Worm (Caenorhabditis elegans) whole organism, L2 larva: ENCODE results near the gene Y75B8A.34.
"Not testable (repeated sequence)": the region's sequence is repeated elsewhere in the genome, so short reads cannot be mapped to it uniquely, and the experiment has no call there.

Source experiments
- C34F6.9 ChIP-seq: fragments of 150-350 bp; optimal IDR thresholded peaks from 2 replicates; lab custom pipeline; 2014; ENCODE audit warnings: missing biosample characterization, missing genetic modification characterization
- Y55F3AM.14 ChIP-seq: fragments of 200-800 bp; sonication (Bioruptor generic); optimal IDR thresholded peaks from 2 replicates; lab custom pipeline; 2018; ENCODE audit warnings: mild to moderate bottlenecking, missing genetic modification characterization, missing compliant biosample characterization
- ZK546.5 ChIP-seq: sonication (generic microtip); optimal IDR thresholded peaks from 2 replicates; lab custom pipeline; 2017; ENCODE audit warnings: missing biosample characterization, missing genetic modification characterization
- alr-1 ChIP-seq: fragments of 150-350 bp; optimal IDR thresholded peaks from 2 replicates; lab custom pipeline; 2014; ENCODE audit warnings: missing biosample characterization, missing genetic modification characterization
- aly-2 ChIP-seq: fragments of 150-350 bp; optimal IDR thresholded peaks from 2 replicates; lab custom pipeline; 2014; ENCODE audit warnings: missing biosample characterization, missing genetic modification characterization
- ama-1 ChIP-seq: fragments of 150-350 bp; optimal IDR thresholded peaks from 2 replicates; lab custom pipeline; 2018; ENCODE audit warnings: inconsistent platforms
- blmp-1 ChIP-seq: sonication (generic microtip); optimal IDR thresholded peaks from 2 replicates; lab custom pipeline; 2017; ENCODE audit warnings: missing genetic modification characterization, mild to moderate bottlenecking, missing compliant biosample characterization, antibody characterized with exemption, moderate library complexity; ENCODE audit not compliant: insufficient read depth
- ceh-82 ChIP-seq: fragments of 150-350 bp; optimal IDR thresholded peaks from 2 replicates; lab custom pipeline; 2014; ENCODE audit warnings: missing biosample characterization, missing genetic modification characterization
- crh-2 ChIP-seq: sonication (generic microtip); optimal IDR thresholded peaks from 2 replicates; lab custom pipeline; 2017; ENCODE audit warnings: missing biosample characterization, missing genetic modification characterization
- dmd-4 ChIP-seq: sonication (generic microtip); optimal IDR thresholded peaks from 2 replicates; lab custom pipeline; 2017; ENCODE audit warnings: missing biosample characterization, missing genetic modification characterization
- egl-27 ChIP-seq: sonication (generic microtip); optimal IDR thresholded peaks from 3 replicates; lab custom pipeline; 2017; ENCODE audit warnings: missing biosample characterization, missing genetic modification reagents, missing genetic modification characterization
- elt-3 ChIP-seq: sonication (generic microtip); optimal IDR thresholded peaks from 2 replicates; lab custom pipeline; 2017; ENCODE audit warnings: missing biosample characterization, missing genetic modification characterization
- gmeb-1 ChIP-seq: fragments of 150-350 bp; optimal IDR thresholded peaks from 2 replicates; lab custom pipeline; 2014; ENCODE audit warnings: missing biosample characterization, missing genetic modification characterization
- lin-11 ChIP-seq: fragments of 150-350 bp; sonication (generic microtip); optimal IDR thresholded peaks from 2 replicates; lab custom pipeline; 2014; ENCODE audit warnings: missing biosample characterization, missing genetic modification characterization, inconsistent platforms, mixed read lengths
- lin-13 ChIP-seq: fragments of 150-350 bp; optimal IDR thresholded peaks from 2 replicates; lab custom pipeline; 2014; ENCODE audit warnings: missing biosample characterization, missing genetic modification reagents, missing genetic modification characterization
- lsy-2 ChIP-seq, 2 experiments: fragments of 150-350 bp in 1 of 2; sonication (generic microtip) in 1 of 2; optimal IDR thresholded peaks; 2 replicates each; lab custom pipeline; 2014 to 2017; ENCODE audit warnings: missing biosample characterization in 2 of 2, missing genetic modification characterization in 2 of 2
- mbf-1 ChIP-seq: sonication (generic microtip); optimal IDR thresholded peaks from 2 replicates; lab custom pipeline; 2017; ENCODE audit warnings: missing biosample characterization, missing genetic modification characterization
- nhr-10 ChIP-seq: sonication (generic microtip); optimal IDR thresholded peaks from 2 replicates; lab custom pipeline; 2017; ENCODE audit warnings: missing biosample characterization, missing genetic modification characterization
- nhr-11 ChIP-seq: fragments of 150-350 bp; optimal IDR thresholded peaks from 2 replicates; lab custom pipeline; 2014; ENCODE audit warnings: missing biosample characterization, missing genetic modification characterization
- nhr-12 ChIP-seq: fragments of 150-350 bp; optimal IDR thresholded peaks from 2 replicates; lab custom pipeline; 2014; ENCODE audit warnings: missing biosample characterization, missing genetic modification characterization
- nhr-23 ChIP-seq: fragments of 150-350 bp; optimal IDR thresholded peaks from 2 replicates; lab custom pipeline; 2014; ENCODE audit warnings: missing biosample characterization, missing genetic modification reagents, missing genetic modification characterization
- peb-1 ChIP-seq: fragments of 150-350 bp; optimal IDR thresholded peaks from 2 replicates; lab custom pipeline; 2014; ENCODE audit warnings: missing biosample characterization, missing genetic modification characterization
- sem-4 ChIP-seq: fragments of 150-350 bp; optimal IDR thresholded peaks from 2 replicates; lab custom pipeline; 2014; ENCODE audit warnings: missing biosample characterization, missing genetic modification reagents, missing genetic modification characterization
- sma-3 ChIP-seq: sonication (generic microtip); optimal IDR thresholded peaks from 2 replicates; lab custom pipeline; 2016; ENCODE audit warnings: missing genetic modification reagents, missing genetic modification characterization, missing compliant biosample characterization
- sma-9 ChIP-seq, 2 experiments: fragments of 150-350 bp in 1 of 2; sonication (generic microtip) in 1 of 2; optimal IDR thresholded peaks; 2 replicates each; lab custom pipeline; 2014 to 2016; ENCODE audit warnings: missing genetic modification characterization in 2 of 2, mild to moderate bottlenecking in 1 of 2, missing biosample characterization in 1 of 2, missing compliant biosample characterization in 1 of 2, missing genetic modification reagents in 1 of 2, moderate library complexity in 1 of 2
- snpc-4 ChIP-seq: fragments of 150-350 bp; optimal IDR thresholded peaks from 2 replicates; lab custom pipeline; 2014; ENCODE audit warnings: missing biosample characterization, missing genetic modification characterization
- unc-55 ChIP-seq: fragments of 150-350 bp; sonication (generic microtip); optimal IDR thresholded peaks from 3 replicates; lab custom pipeline; 2014; ENCODE audit warnings: missing biosample characterization, missing genetic modification reagents, missing genetic modification characterization
- zag-1 ChIP-seq: fragments of 150-350 bp; optimal IDR thresholded peaks from 2 replicates; lab custom pipeline; 2014; ENCODE audit warnings: missing biosample characterization, missing genetic modification characterization
- ztf-1 ChIP-seq: fragments of 200-800 bp; sonication (Bioruptor generic); conservative IDR thresholded peaks from 2 replicates; pipeline ENCODE4 v1.3.6; 2022; ENCODE audit warnings: missing genetic modification characterization, missing compliant biosample characterization
- ztf-11 ChIP-seq: sonication (generic microtip); optimal IDR thresholded peaks from 2 replicates; lab custom pipeline; 2017; ENCODE audit warnings: missing biosample characterization, missing genetic modification characterization

The Y75B8A.34 gene

DNA sequence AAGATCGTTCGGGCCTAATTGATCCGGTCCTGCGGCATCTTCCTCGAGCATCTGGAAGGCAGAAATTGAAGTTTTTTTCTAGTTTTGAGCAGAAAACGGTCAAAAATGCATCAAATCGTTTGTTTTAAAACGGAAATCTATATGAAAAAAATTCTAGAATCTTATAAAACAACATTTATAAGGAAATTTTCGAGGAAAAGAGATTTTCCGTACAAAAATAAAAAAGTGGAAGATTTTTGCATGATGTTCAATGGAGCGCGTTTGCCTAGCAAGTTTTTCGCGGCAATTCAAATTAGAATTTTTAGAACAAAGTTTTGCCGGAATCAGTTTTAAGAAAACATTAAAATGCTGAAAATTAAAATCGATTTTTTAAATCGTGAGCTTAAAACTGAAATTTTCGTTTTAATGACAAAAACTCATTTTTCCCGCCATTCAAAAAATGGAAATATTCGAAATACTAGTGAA is 17.9 kb downstream of the Y75B8A.34 start, which contains the start of gene pph-4.2:
pph-4.2 (minus strand) TSS at position 51 of the 465 bp plus-strand sequence.
- peak; percentile 7 for TF ChIP-seq lin-13 (GFP tag; lab: Kevin White, UChicago)
- TF ChIP-seq sem-4 (tag; lab: Kevin White, UChicago) = peak; percentile 45
- peak; percentile 76 for TF ChIP-seq unc-55 (GFP tag; lab: Kevin White, UChicago)
- TF ChIP-seq lsy-2 (tag; optimal IDR thresholded peaks at IDR 0.05; lab: Kevin White, UChicago) = peak in 1 of 2 experiments; percentile 63
- TF ChIP-seq mbf-1 (tag; lab: Kevin White, UChicago) = no peak
- TF ChIP-seq C34F6.9 (tag; lab: Kevin White, UChicago) = peak; percentile 62
- no peak for TF ChIP-seq peb-1 (tag; lab: Kevin White, UChicago)
- TF ChIP-seq snpc-4 = no peak
- no peak for TF ChIP-seq sma-3 (GFP tag; lab: Kevin White, UChicago)
- TF ChIP-seq nhr-23 (tag; lab: Kevin White, UChicago) = no peak
- TF ChIP-seq crh-2 (tag; lab: Kevin White, UChicago) = peak; percentile 1
- TF ChIP-seq egl-27 (tag; lab: Kevin White, UChicago) = no peak
- TF ChIP-seq ztf-1 (GFP tag; lab: Robert Waterston, UW) = no peak
- no peak for TF ChIP-seq ama-1 (lab: Kevin White, UChicago)
- peak; percentile 92 for TF ChIP-seq gmeb-1 (tag; lab: Kevin White, UChicago)

- TF ChIP-seq dmd-4 (tag; lab: Kevin White, UChicago); ceh-82 (tag; lab: Kevin White, UChicago); snpc-4: not testable (repeated sequence)
Observed at ce11 chrIII:12383709-12384108, 24.3 kb downstream of the Y75B8A.34 start, which contains the start of gene Y49E10.4. Gene Y49E10.4, minus strand, starts transcription at chrIII:12383809.

- not testable (repeated sequence) for TF ChIP-seq nhr-11, crh-2, aly-2 (tag; lab: Kevin White, UChicago)
Observed at ce11 chrIII:12386597-12386996, 27.2 kb downstream of the Y75B8A.34 start, which contains the start of gene Y49E10.30. Gene Y49E10.30, plus strand, starts transcription at chrIII:12386897.

DNA sequence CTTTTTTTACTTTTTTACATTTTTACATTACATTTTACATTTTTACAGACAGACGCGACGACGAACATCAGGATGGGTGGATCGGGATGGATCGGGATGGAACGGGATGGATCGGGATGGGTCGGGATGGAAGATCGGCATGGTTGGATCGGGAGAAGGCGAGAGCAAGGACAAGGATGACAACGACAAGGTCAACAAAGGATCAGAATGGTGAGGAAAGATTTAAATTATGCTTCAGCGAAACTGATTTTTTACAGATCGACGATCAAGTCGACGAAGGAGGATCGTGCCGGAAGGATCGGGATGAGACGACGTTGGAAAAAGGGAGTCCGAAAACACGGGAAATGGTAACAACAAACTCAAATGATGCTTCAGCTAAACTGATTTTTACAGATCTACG is 28.7 kb downstream of the Y75B8A.34 start:
- TF ChIP-seq ztf-11 (tag; lab: Kevin White, UChicago) = no peak
- no peak for TF ChIP-seq Y55F3AM.14
- TF ChIP-seq mbf-1 (tag; lab: Kevin White, UChicago) = no peak
- no peak for TF ChIP-seq C34F6.9 (tag; lab: Kevin White, UChicago)
- no peak for TF ChIP-seq unc-55 (GFP tag; lab: Kevin White, UChicago)
- no peak for TF ChIP-seq sma-9 (GFP tag; optimal IDR thresholded peaks at IDR 0.05; lab: Kevin White, UChicago)
- no peak for TF ChIP-seq sma-9 (tag; optimal IDR thresholded peaks at IDR 0.05; lab: Kevin White, UChicago)
- no peak for TF ChIP-seq nhr-23 (tag; lab: Kevin White, UChicago)
- TF ChIP-seq aly-2 (tag; lab: Kevin White, UChicago) = no peak
- no peak for TF ChIP-seq peb-1 (tag; lab: Kevin White, UChicago)

- TF ChIP-seq sma-9 (GFP tag; optimal IDR thresholded peaks at IDR 0.05; lab: Kevin White, UChicago) (no peak), sma-9 (tag; optimal IDR thresholded peaks at IDR 0.05; lab: Kevin White, UChicago) (no peak), alr-1 (tag; lab: Kevin White, UChicago) (no peak), zag-1 (no peak), lin-11 (no peak), snpc-4 (no peak), crh-2 (tag; lab: Kevin White, UChicago) (no peak)
Observed at ce11 chrIII:12395085-12395484, 35.7 kb downstream of the Y75B8A.34 start, which contains the start of gene Y49E10.10. Gene Y49E10.10, plus strand, starts transcription at chrIII:12395465.

DNA sequence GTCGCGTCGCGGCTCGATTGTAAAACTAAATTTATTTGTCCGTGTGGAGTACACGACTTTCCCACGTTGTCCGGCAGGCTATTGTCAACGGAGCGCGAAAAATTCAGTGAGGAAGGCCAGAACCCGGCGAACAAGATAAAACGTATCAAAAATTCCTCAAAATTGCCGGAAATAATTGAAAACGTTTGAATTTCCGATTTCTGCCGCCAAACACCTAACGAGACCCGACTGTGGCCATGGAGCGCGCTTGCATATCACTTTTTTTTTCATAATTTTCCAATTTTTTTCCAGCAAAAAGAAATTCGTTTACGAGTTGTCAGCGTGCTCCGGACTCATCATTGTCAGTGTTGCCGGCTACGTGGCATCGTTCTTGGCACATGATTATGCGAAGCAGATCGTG is 39.1 kb downstream of the Y75B8A.34 start:
- no peak for TF ChIP-seq nhr-10 (tag; lab: Kevin White, UChicago)
- TF ChIP-seq sem-4 (tag; lab: Kevin White, UChicago) = no peak
- TF ChIP-seq elt-3 (tag; lab: Kevin White, UChicago) = no peak
- TF ChIP-seq nhr-23 (tag; lab: Kevin White, UChicago) = no peak
- no peak for TF ChIP-seq ama-1 (lab: Kevin White, UChicago)
- no peak for TF ChIP-seq blmp-1 (tag; lab: Kevin White, UChicago)
- no peak for TF ChIP-seq ZK546.5 (tag; lab: Kevin White, UChicago)
- no peak for TF ChIP-seq nhr-12
